Worm (Caenorhabditis elegans): Measurements from ENCODE around the gene C54E4.1.

ce11 chrIV:2130714-2131113 is 44.7 kb upstream of the C54E4.1 start, which contains the start of gene prmt-6:
- TF ChIP-seq lin-32 (GFP tag; optimal IDR thresholded peaks at IDR 0.05) (no peak), nhr-237 (tag; optimal IDR thresholded peaks at IDR 0.05) (no peak), unc-62 (GFP tag; optimal IDR thresholded peaks at IDR 0.05) (no peak), mep-1 (tag; optimal IDR thresholded peaks at IDR 0.05) (no peak), lsy-2 (tag; optimal IDR thresholded peaks at IDR 0.05) (no peak), pha-4 (tag; optimal IDR thresholded peaks at IDR 0.05) (no peak), snpc-4 (tag; optimal IDR thresholded peaks at IDR 0.05) (no peak), unc-39 (tag; optimal IDR thresholded peaks at IDR 0.05) (no peak), elt-1 (tag; optimal IDR thresholded peaks at IDR 0.05; ENCODE audit: borderline replicate concordance, insufficient read depth) (no peak), nhr-28 (tag; optimal IDR thresholded peaks at IDR 0.05) (no peak), ztf-11 (tag; optimal IDR thresholded peaks at IDR 0.05) (no peak), blmp-1 (tag; optimal IDR thresholded peaks at IDR 0.05) (no peak), ceh-39 (tag; optimal IDR thresholded peaks at IDR 0.05) (no peak), unc-120 (tag; optimal IDR thresholded peaks at IDR 0.05; ENCODE audit: poor library complexity, severe bottlenecking) (no peak)
